Worm (Caenorhabditis elegans) whole organism, L4 larva: ENCODE data around the gene R11E3.1.

ENCODE experiments used
- F26F4.8 ChIP-seq: fragments of 200-800 bp; sonication (Bioruptor generic); conservative IDR thresholded peaks from 2 replicates; pipeline ENCODE4 v1.3.6; 2022; ENCODE audit warnings: missing genetic modification characterization, missing compliant biosample characterization
- F49E8.2 ChIP-seq: sonication (generic microtip); optimal IDR thresholded peaks from 2 replicates; lab custom pipeline; 2016; ENCODE audit warnings: missing compliant biosample characterization, mild to moderate bottlenecking, missing genetic modification characterization, borderline replicate concordance
- T26A8.4 ChIP-seq: fragments of 200-800 bp; sonication (Bioruptor generic); IDR thresholded peaks from 2 replicates; pipeline ENCODE4 v1.3.6; 2022; ENCODE audit warnings: missing genetic modification characterization, missing compliant biosample characterization
- Y105C5A.15 ChIP-seq: fragments of 200-800 bp; sonication (Bioruptor generic); IDR thresholded peaks from 2 replicates; pipeline ENCODE4 v1.3.6; 2022; ENCODE audit warnings: missing genetic modification characterization, missing compliant biosample characterization
- aha-1 ChIP-seq: fragments of 150-350 bp; peaks from one replicate; lab custom pipeline; 2014; ENCODE audit warnings: missing biosample characterization, missing genetic modification characterization
- ceh-28 ChIP-seq: fragments of 150-350 bp; optimal IDR thresholded peaks from 2 replicates; lab custom pipeline; 2014; ENCODE audit warnings: missing biosample characterization, missing genetic modification reagents, missing genetic modification characterization
- ceh-44 ChIP-seq: fragments of 200-800 bp; sonication (Bioruptor generic); IDR thresholded peaks from 2 replicates; pipeline ENCODE4 v1.3.6; 2022; ENCODE audit warnings: missing genetic modification reagents, missing genetic modification characterization, missing compliant biosample characterization
- ces-1 ChIP-seq: fragments of 150-350 bp; sonication (generic microtip); optimal IDR thresholded peaks from 4 replicates; lab custom pipeline; 2014; ENCODE audit warnings: missing biosample characterization, missing genetic modification reagents, missing genetic modification characterization
- daf-16 ChIP-seq, 3 experiments: sonication (generic microtip); optimal IDR thresholded peaks; 2 replicates each; lab custom pipeline; 2016 to 2017; ENCODE audit warnings: missing genetic modification characterization in 3 of 3, missing genetic modification reagents in 3 of 3, mild to moderate bottlenecking in 2 of 3, missing compliant biosample characterization in 2 of 3, missing biosample characterization in 1 of 3, moderate library complexity in 1 of 3
- daf-8 ChIP-seq: fragments of 200-800 bp; sonication (Bioruptor generic); IDR thresholded peaks from 2 replicates; pipeline ENCODE4 v1.3.6; 2022; ENCODE audit warnings: missing genetic modification characterization, missing compliant biosample characterization
- dmd-6 ChIP-seq: fragments of 200-800 bp; sonication (Bioruptor generic); IDR thresholded peaks from 2 replicates; pipeline ENCODE4 v1.3.6; 2022; ENCODE audit warnings: missing genetic modification reagents, missing genetic modification characterization, missing compliant biosample characterization
- duxl-1 ChIP-seq: sonication (generic microtip); optimal IDR thresholded peaks from 2 replicates; lab custom pipeline; 2016; ENCODE audit warnings: mild to moderate bottlenecking, missing genetic modification characterization, moderate library complexity, missing compliant biosample characterization; ENCODE audit not compliant: poor library complexity
- egl-43 ChIP-seq: fragments of 200-800 bp; sonication (Bioruptor generic); IDR thresholded peaks from 2 replicates; pipeline ENCODE4 v1.3.6; 2022; ENCODE audit warnings: missing genetic modification reagents, missing genetic modification characterization, missing compliant biosample characterization
- hif-1 ChIP-seq, 2 experiments: sonication (generic microtip); optimal IDR thresholded peaks; 2 replicates each; lab custom pipeline; 2016 to 2017; ENCODE audit warnings: missing compliant biosample characterization in 2 of 2, missing genetic modification characterization in 2 of 2, missing genetic modification reagents in 2 of 2, missing genotype in 2 of 2, mild to moderate bottlenecking in 1 of 2
- hlh-11 ChIP-seq: fragments of 200-800 bp; sonication (Bioruptor generic); optimal IDR thresholded peaks from 2 replicates; lab custom pipeline; 2018; ENCODE audit warnings: mild to moderate bottlenecking, missing genetic modification characterization, missing compliant biosample characterization
- hlh-30 ChIP-seq: sonication (generic microtip); optimal IDR thresholded peaks from 2 replicates; lab custom pipeline; 2017; ENCODE audit warnings: antibody characterized with exemption, mild to moderate bottlenecking, missing genetic modification characterization, missing compliant biosample characterization; ENCODE audit not compliant: insufficient read depth
- jun-1 ChIP-seq: fragments of 150-350 bp; optimal IDR thresholded peaks from 2 replicates; lab custom pipeline; 2014; ENCODE audit warnings: missing biosample characterization, missing genetic modification reagents, missing genetic modification characterization
- lim-7 ChIP-seq: fragments of 200-800 bp; sonication (Bioruptor generic); IDR thresholded peaks from 2 replicates; pipeline ENCODE4 v1.3.6; 2022; ENCODE audit warnings: missing genetic modification characterization, missing compliant biosample characterization
- lin-1 ChIP-seq: fragments of 200-800 bp; sonication (Bioruptor generic); IDR thresholded peaks from 2 replicates; pipeline ENCODE4 v1.3.6; 2022; ENCODE audit warnings: missing genetic modification reagents, missing genetic modification characterization, missing compliant biosample characterization
- lin-29 ChIP-seq: fragments of 200-800 bp; sonication (Bioruptor generic); IDR thresholded peaks from 2 replicates; pipeline ENCODE4 v1.3.6; 2022; ENCODE audit warnings: missing genetic modification reagents, missing genetic modification characterization, missing compliant biosample characterization
- lin-38 ChIP-seq: fragments of 200-800 bp; sonication (Bioruptor generic); IDR thresholded peaks from 2 replicates; pipeline ENCODE4 v1.3.6; 2022; ENCODE audit warnings: missing genetic modification reagents, missing genetic modification characterization, missing compliant biosample characterization
- lir-3 ChIP-seq: sonication (generic microtip); optimal IDR thresholded peaks from 2 replicates; lab custom pipeline; 2016; ENCODE audit warnings: mild to moderate bottlenecking, missing genetic modification characterization, missing compliant biosample characterization
- lsy-2 ChIP-seq, 2 experiments: fragments of 150-350 bp in 1 of 2; sonication (generic microtip) in 1 of 2; optimal IDR thresholded peaks; 2 replicates each; lab custom pipeline; 2014 to 2017; ENCODE audit warnings: missing biosample characterization in 2 of 2, missing genetic modification characterization in 2 of 2
- mdl-1 ChIP-seq, 2 experiments: fragments of 150-350 bp in 1 of 2; sonication (generic microtip) in 1 of 2; optimal IDR thresholded peaks; 2 replicates each; lab custom pipeline; 2014 to 2017; ENCODE audit warnings: missing biosample characterization in 2 of 2, missing genetic modification characterization in 2 of 2
- mes-2 ChIP-seq: sonication (generic microtip); optimal IDR thresholded peaks from 2 replicates; lab custom pipeline; 2016; ENCODE audit warnings: missing genotype, mild to moderate bottlenecking, missing genetic modification characterization, missing compliant biosample characterization; ENCODE audit not compliant: poor library complexity, severe bottlenecking
- mxl-2 ChIP-seq: fragments of 200-800 bp; sonication (Bioruptor generic); conservative IDR thresholded peaks from 2 replicates; pipeline ENCODE4 v1.3.6; 2022; ENCODE audit warnings: missing genetic modification reagents, missing genetic modification characterization, missing compliant biosample characterization
- mxl-3 ChIP-seq: fragments of 200-800 bp; sonication (Bioruptor generic); optimal IDR thresholded peaks from 2 replicates; lab custom pipeline; 2018; ENCODE audit warnings: mild to moderate bottlenecking, missing genetic modification characterization, missing compliant biosample characterization
- nhr-28 ChIP-seq: fragments of 150-350 bp; optimal IDR thresholded peaks from 2 replicates; lab custom pipeline; 2014; ENCODE audit warnings: missing biosample characterization, missing genetic modification characterization
- nhr-48 ChIP-seq: sonication (generic microtip); optimal IDR thresholded peaks from 2 replicates; lab custom pipeline; 2016; ENCODE audit warnings: mild to moderate bottlenecking, missing genetic modification characterization, missing compliant biosample characterization
- nhr-77 ChIP-seq: fragments of 150-350 bp; optimal IDR thresholded peaks from 2 replicates; lab custom pipeline; 2014; ENCODE audit warnings: missing biosample characterization, missing genetic modification characterization
- pha-4 ChIP-seq, 2 experiments: fragments of 150-350 bp in 1 of 2; fragments of 200-800 bp in 1 of 2; sonication (Bioruptor generic) in 1 of 2; IDR thresholded peaks in 1 of 2; optimal IDR thresholded peaks in 1 of 2; 2 replicates each; pipeline versions ENCODE4 v1.3.6 to Lab custom; 2014 to 2022; ENCODE audit warnings: missing genetic modification characterization in 2 of 2, missing genetic modification reagents in 2 of 2, missing biosample characterization in 1 of 2, missing compliant biosample characterization in 1 of 2
- php-3 ChIP-seq: fragments of 200-800 bp; sonication (Bioruptor generic); IDR thresholded peaks from 2 replicates; pipeline ENCODE4 v1.3.6; 2022; ENCODE audit warnings: missing genetic modification reagents, missing genetic modification characterization, missing compliant biosample characterization
- pqm-1 ChIP-seq: sonication (generic microtip); optimal IDR thresholded peaks from 2 replicates; lab custom pipeline; 2017; ENCODE audit warnings: missing biosample characterization, missing genetic modification characterization
- saeg-2 ChIP-seq: fragments of 200-800 bp; sonication (Bioruptor generic); IDR thresholded peaks from 2 replicates; pipeline ENCODE4 v1.3.6; 2022; ENCODE audit warnings: missing genetic modification reagents, missing genetic modification characterization, missing compliant biosample characterization
- snpc-1.2 ChIP-seq: fragments of 200-800 bp; sonication (Bioruptor generic); IDR thresholded peaks from 2 replicates; pipeline ENCODE4 v1.3.6; 2022; ENCODE audit warnings: missing genetic modification reagents, missing genetic modification characterization, missing compliant biosample characterization
- spr-1 ChIP-seq: sonication (generic microtip); optimal IDR thresholded peaks from 2 replicates; lab custom pipeline; 2016; ENCODE audit warnings: mild to moderate bottlenecking, missing genetic modification characterization, missing compliant biosample characterization
- tra-1 ChIP-seq: fragments of 200-800 bp; sonication (Bioruptor generic); IDR thresholded peaks from 2 replicates; pipeline ENCODE4 v1.3.6; 2022; ENCODE audit warnings: missing genetic modification reagents, missing genetic modification characterization, missing compliant biosample characterization
- unc-39 ChIP-seq: sonication (generic microtip); optimal IDR thresholded peaks from 2 replicates; lab custom pipeline; 2017; ENCODE audit warnings: missing biosample characterization, missing genetic modification characterization
- unc-62 ChIP-seq, 3 experiments: fragments of 150-350 bp in 1 of 3; sonication (generic microtip); optimal IDR thresholded peaks in 2 of 3; peaks in 1 of 3; 1 replicate in 1 of 3; 2 replicates in 2 of 3; lab custom pipeline; 2014 to 2017; ENCODE audit warnings: missing biosample characterization in 3 of 3, missing genetic modification characterization in 3 of 3, missing genetic modification reagents in 3 of 3, missing genotype in 1 of 3
- vab-7 ChIP-seq: fragments of 200-800 bp; sonication (Bioruptor generic); IDR thresholded peaks from 2 replicates; pipeline ENCODE4 v1.3.6; 2022; ENCODE audit warnings: missing genetic modification reagents, missing genetic modification characterization, missing compliant biosample characterization
- zfp-3 ChIP-seq: fragments of 200-800 bp; sonication (Bioruptor generic); conservative IDR thresholded peaks from 2 replicates; pipeline ENCODE4 v1.3.6; 2022; ENCODE audit warnings: missing genetic modification reagents, missing genetic modification characterization, missing compliant biosample characterization
- zip-2 ChIP-seq: fragments of 150-350 bp; optimal IDR thresholded peaks from 2 replicates; lab custom pipeline; 2014; ENCODE audit warnings: missing biosample characterization, missing genetic modification characterization
- ztf-7 ChIP-seq: fragments of 150-350 bp; optimal IDR thresholded peaks from 2 replicates; lab custom pipeline; 2014; ENCODE audit warnings: missing biosample characterization, missing genetic modification characterization

The R11E3.1 gene

DNA sequence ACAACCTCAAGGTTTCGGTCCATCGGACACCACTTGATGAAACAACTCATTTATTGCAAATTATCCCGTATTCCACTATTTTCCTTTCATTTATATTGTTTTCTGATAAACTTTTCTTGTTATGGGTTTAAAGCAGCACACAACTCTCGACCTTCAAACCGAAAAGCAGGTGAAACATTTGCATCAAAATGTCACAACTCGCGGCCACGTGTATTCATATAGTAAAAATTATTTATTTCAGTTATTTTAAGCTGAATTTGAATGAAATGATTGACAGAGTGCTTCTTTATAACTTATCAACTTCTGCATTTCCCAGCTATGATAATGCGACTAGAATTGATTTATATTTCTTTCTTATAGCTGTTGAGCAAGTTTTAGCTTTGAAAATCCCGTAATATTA is 22.3 kb downstream of the R11E3.1 start, which contains the start of gene srw-95:
TSS of gene srw-95 (plus strand) at position 213 of the 400 bp plus-strand sequence.
- TF ChIP-seq mes-2 (tag; lab: Kevin White, UChicago): no peak
- no peak for TF ChIP-seq lin-1 (GFP tag; lab: Robert Waterston, UW)
- peak; percentile 18; the same call in 1 of the 2 replicates for TF ChIP-seq T26A8.4 (GFP tag; lab: Robert Waterston, UW)
- TF ChIP-seq lin-38: peak; percentile 60
- TF ChIP-seq snpc-1.2 (GFP tag; lab: Robert Waterston, UW): peak; percentile 85; the same call in 1 of the 2 replicates
- no peak for TF ChIP-seq ceh-44 (GFP tag; lab: Robert Waterston, UW)
- TF ChIP-seq F26F4.8 (GFP tag; lab: Robert Waterston, UW): no peak
- peak; percentile 57; the same call in 1 of the 2 replicates for TF ChIP-seq Y105C5A.15
- peak in 1 of 2 experiments; percentile 36 for TF ChIP-seq unc-62 (GFP tag; optimal IDR thresholded peaks at IDR 0.05 in 1 of 2; lab: Kevin White, UChicago)
- TF ChIP-seq unc-62 (tag; optimal IDR thresholded peaks at IDR 0.05; lab: Kevin White, UChicago): no peak
- TF ChIP-seq F49E8.2 (tag; lab: Kevin White, UChicago): peak; percentile 22
- peak in 1 of 2 experiments; percentile 3 for TF ChIP-seq lsy-2 (tag; optimal IDR thresholded peaks at IDR 0.05; lab: Kevin White, UChicago)
- TF ChIP-seq, all 104 proteins: peak for 7

DNA sequence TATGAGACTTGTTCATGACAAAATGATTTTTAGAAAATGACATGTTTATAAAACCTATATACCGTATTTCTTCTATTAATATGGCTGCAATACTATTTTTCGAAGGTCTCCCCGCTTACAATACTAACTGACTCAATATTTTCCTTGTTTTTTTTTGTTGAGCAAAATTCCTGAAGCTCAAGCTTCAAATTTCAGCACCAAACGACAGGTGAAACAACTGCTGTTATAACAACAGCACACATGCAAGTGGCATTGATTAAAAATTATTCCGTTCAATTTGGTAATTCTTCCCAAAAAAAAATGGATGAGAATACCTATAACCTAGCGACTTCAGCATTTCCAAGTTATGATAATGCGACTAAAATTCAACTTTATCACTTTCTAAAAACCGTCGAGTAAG is 24.6 kb downstream of the R11E3.1 start, which contains the start of gene srw-94:
TSS of gene srw-94 (plus strand) at position 301 of the 400 bp plus-strand sequence.
- TF ChIP-seq ceh-28 (tag; lab: Kevin White, UChicago) (no peak), mxl-3 (GFP tag; lab: Kevin White, UChicago) (no peak)

DNA sequence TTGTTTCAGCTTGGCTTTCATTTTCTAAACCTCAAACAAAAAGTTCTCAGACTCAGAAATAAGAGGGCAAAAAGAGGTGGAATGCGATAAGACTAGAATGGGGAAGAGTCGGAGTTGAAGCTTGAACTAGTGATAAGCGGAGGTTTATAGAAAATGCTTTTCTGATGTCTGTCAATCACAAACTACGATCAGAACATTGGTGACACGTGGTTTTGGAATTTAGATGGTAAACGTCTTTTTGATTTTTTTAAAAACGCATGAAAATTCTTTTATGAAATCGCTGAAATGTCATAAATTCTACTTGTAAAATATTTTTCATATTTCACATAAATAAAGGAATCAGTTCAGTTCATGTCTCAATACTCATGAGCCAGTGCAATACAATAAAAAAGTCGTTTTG is 31.5 kb downstream of the R11E3.1 start, which contains the start of gene H06H21.8:
TSS of gene H06H21.8 (minus strand) at position 78 of the 400 bp plus-strand sequence.
- TF ChIP-seq hlh-30 (peak; percentile 45), ces-1 (GFP tag; lab: Kevin White, UChicago) (no peak), lin-29 (no peak), mxl-2 (GFP tag; lab: Robert Waterston, UW) (no peak), snpc-1.2 (GFP tag; lab: Robert Waterston, UW) (no peak), saeg-2 (GFP tag; lab: Robert Waterston, UW) (no peak), daf-16 (GFP tag; optimal IDR thresholded peaks at IDR 0.05; lab: Kevin White, UChicago) (no peak), daf-16 (tag; optimal IDR thresholded peaks at IDR 0.05; lab: Kevin White, UChicago) (peak; percentile 70), nhr-77 (no peak), mdl-1 (tag; optimal IDR thresholded peaks at IDR 0.05; lab: Kevin White, UChicago) (peak in 1 of 2 experiments; percentile 3), ceh-28 (tag; lab: Kevin White, UChicago) (no peak), zip-2 (no peak), hlh-11 (peak; percentile 70), duxl-1 (tag; lab: Kevin White, UChicago) (no peak), pha-4 (GFP tag; IDR thresholded peaks at IDR 0.05; lab: Robert Waterston, UW) (peak; percentile 42; the same call in 1 of the 2 replicates), pha-4 (tag; optimal IDR thresholded peaks at IDR 0.05; lab: Kevin White, UChicago) (no peak), nhr-48 (tag; lab: Kevin White, UChicago) (peak; percentile 29), lir-3 (tag; lab: Kevin White, UChicago) (no peak), F26F4.8 (GFP tag; lab: Robert Waterston, UW) (no peak), pqm-1 (peak; percentile 42), ztf-7 (tag; lab: Kevin White, UChicago) (no peak), aha-1 (peak; percentile 56), ceh-44 (GFP tag; lab: Robert Waterston, UW) (no peak), jun-1 (no peak), hif-1 (tag; optimal IDR thresholded peaks at IDR 0.05; lab: Kevin White, UChicago) (no peak), egl-43 (GFP tag; lab: Robert Waterston, UW) (no peak), tra-1 (peak; percentile 72; the same call in 1 of the 2 replicates), F49E8.2 (tag; lab: Kevin White, UChicago) (no peak), unc-39 (tag; lab: Kevin White, UChicago) (no peak), lim-7 (GFP tag; lab: Robert Waterston, UW) (no peak), daf-8 (GFP tag; lab: Robert Waterston, UW) (no peak), dmd-6 (GFP tag; lab: Robert Waterston, UW) (peak; percentile 94), php-3 (GFP tag; lab: Robert Waterston, UW) (0 out of 2 replicates have a peak, but pooled peaks have one; percentile 37), zfp-3 (GFP tag; lab: Robert Waterston, UW) (no peak), nhr-28 (peak; percentile 72), vab-7 (no peak), spr-1 (tag; lab: Kevin White, UChicago) (no peak), lin-1 (GFP tag; lab: Robert Waterston, UW) (no peak)
